Worm (Caenorhabditis elegans): ENCODE results near the gene F49H6.8.

ce11 chrV:17066634-17067033 is 44.2 kb upstream of the F49H6.8 start:
- TF ChIP-seq tab-1 (GFP tag; IDR thresholded peaks at IDR 0.05), result no peak
- TF ChIP-seq ztf-23 (GFP tag; IDR thresholded peaks at IDR 0.05), result no peak
- no peak for TF ChIP-seq klf-2 (GFP tag; conservative IDR thresholded peaks at IDR 0.05)
- TF ChIP-seq cog-1 (tag; optimal IDR thresholded peaks at IDR 0.05), result no peak
- TF ChIP-seq flt-1 (GFP tag; IDR thresholded peaks at IDR 0.05), result no peak
